Fruit fly (Drosophila melanogaster) whole organism, prepupa: Measurements from ENCODE around the gene Snr1.
A peak's percentile ranks its signal among the peaks of the same experiment; 100 is the strongest.

Experiments used
- CG11294 ChIP-seq: fragments of 200-800 bp; sonication (Bioruptor generic); IDR thresholded peaks from 2 replicates; pipeline ENCODE4 v1.3.6; 2022; ENCODE audit warnings: missing biosample characterization, missing genetic modification characterization
- CG11902 ChIP-seq: fragments of 200-800 bp; sonication (Bioruptor generic); optimal IDR thresholded peaks from 3 replicates; lab custom pipeline; 2016; ENCODE audit warnings: missing biosample characterization, missing genetic modification characterization
- CG15336 ChIP-seq: fragments of 200-800 bp; sonication (Bioruptor generic); IDR thresholded peaks from 2 replicates; pipeline ENCODE4 v1.3.6; 2022; ENCODE audit warnings: missing biosample characterization, missing genetic modification characterization
- CG32006 ChIP-seq: fragments of 200-800 bp; sonication (Bioruptor generic); optimal IDR thresholded peaks from 3 replicates; lab custom pipeline; 2017; ENCODE audit warnings: missing biosample characterization, mild to moderate bottlenecking, missing genetic modification characterization
- CG34406 ChIP-seq: fragments of 200-800 bp; sonication (Bioruptor generic); optimal IDR thresholded peaks from 3 replicates; lab custom pipeline; 2016; ENCODE audit warnings: missing biosample characterization, missing genetic modification characterization
- CG3919 ChIP-seq: fragments of 200-800 bp; sonication (Bioruptor generic); optimal IDR thresholded peaks from 3 replicates; lab custom pipeline; 2016; ENCODE audit warnings: missing biosample characterization, missing genetic modification characterization
- CG4318 ChIP-seq: fragments of 200-800 bp; sonication (Bioruptor generic); optimal IDR thresholded peaks from 3 replicates; lab custom pipeline; 2017; ENCODE audit warnings: missing biosample characterization, mild to moderate bottlenecking, missing genetic modification characterization
- CG6276 ChIP-seq: fragments of 200-800 bp; sonication (Bioruptor generic); optimal IDR thresholded peaks from 2 replicates; lab custom pipeline; 2017; ENCODE audit warnings: missing biosample characterization, mild to moderate bottlenecking, missing genetic modification characterization
- CG6808 ChIP-seq: fragments of 200-800 bp; sonication (Bioruptor generic); optimal IDR thresholded peaks from 3 replicates; lab custom pipeline; 2017; ENCODE audit warnings: missing biosample characterization, missing genetic modification characterization, mild to moderate bottlenecking, moderate library complexity, missing genetic modification reagents
- CG7368 ChIP-seq: fragments of 200-800 bp; sonication (Bioruptor generic); optimal IDR thresholded peaks from 3 replicates; lab custom pipeline; 2016; ENCODE audit warnings: missing biosample characterization, missing genetic modification characterization
- CG9139 ChIP-seq: fragments of 200-800 bp; sonication (Bioruptor generic); optimal IDR thresholded peaks from 3 replicates; lab custom pipeline; 2017; ENCODE audit warnings: missing biosample characterization, mild to moderate bottlenecking, missing genetic modification characterization
- Eip75B ChIP-seq: fragments of 200-800 bp; sonication (Bioruptor generic); optimal IDR thresholded peaks from 3 replicates; lab custom pipeline; 2016; ENCODE audit warnings: missing biosample characterization, missing genetic modification characterization
- Eip78C ChIP-seq: fragments of 200-800 bp; sonication (Bioruptor generic); peaks from one replicate; lab custom pipeline; 2016; ENCODE audit warnings: missing biosample characterization, missing genetic modification characterization
- Eip93F ChIP-seq: fragments of 200-800 bp; sonication (Bioruptor generic); optimal IDR thresholded peaks from 2 replicates; lab custom pipeline; 2016; ENCODE audit warnings: missing biosample characterization, mild to moderate bottlenecking, missing genetic modification characterization
- Gug ChIP-seq: fragments of 200-800 bp; sonication (Bioruptor generic); IDR thresholded peaks from 2 replicates; pipeline ENCODE4 v1.3.6; 2022; ENCODE audit warnings: missing biosample characterization, missing genetic modification characterization
- Hr38 ChIP-seq: sonication (Bioruptor generic); optimal IDR thresholded peaks from 2 replicates; lab custom pipeline; 2016; ENCODE audit warnings: missing biosample characterization, missing genetic modification characterization
- Hr39 ChIP-seq: fragments of 200-800 bp; sonication (Bioruptor generic); optimal IDR thresholded peaks from 2 replicates; lab custom pipeline; 2016; ENCODE audit warnings: missing biosample characterization, missing genetic modification characterization
- Hr4 ChIP-seq: fragments of 200-800 bp; sonication (Bioruptor generic); optimal IDR thresholded peaks from 3 replicates; lab custom pipeline; 2016; ENCODE audit warnings: missing biosample characterization, missing genetic modification characterization
- Lpt ChIP-seq: fragments of 200-800 bp; sonication (Bioruptor generic); optimal IDR thresholded peaks from 3 replicates; lab custom pipeline; 2016; ENCODE audit warnings: missing biosample characterization, missing genetic modification characterization
- Met ChIP-seq: fragments of 200-800 bp; sonication (Bioruptor generic); optimal IDR thresholded peaks from 3 replicates; lab custom pipeline; 2016; ENCODE audit warnings: missing biosample characterization, missing genetic modification characterization
- Sox102F ChIP-seq: fragments of 200-800 bp; sonication (Bioruptor generic); optimal IDR thresholded peaks from 2 replicates; lab custom pipeline; 2016; ENCODE audit warnings: missing biosample characterization, mild to moderate bottlenecking, missing genetic modification characterization
- Sox14 ChIP-seq: fragments of 200-800 bp; sonication (Bioruptor generic); optimal IDR thresholded peaks from 3 replicates; lab custom pipeline; 2016; ENCODE audit warnings: missing biosample characterization, missing genetic modification characterization
- Sox15 ChIP-seq: fragments of 200-800 bp; sonication (Bioruptor generic); optimal IDR thresholded peaks from 3 replicates; lab custom pipeline; 2016; ENCODE audit warnings: missing biosample characterization, missing genetic modification characterization
- acj6 ChIP-seq: fragments of 200-800 bp; sonication (Bioruptor generic); optimal IDR thresholded peaks from 3 replicates; lab custom pipeline; 2016; ENCODE audit warnings: missing biosample characterization, missing genetic modification characterization
- cyc ChIP-seq: fragments of 200-800 bp; sonication (Bioruptor generic); optimal IDR thresholded peaks from 3 replicates; lab custom pipeline; 2016; ENCODE audit warnings: missing biosample characterization, missing genetic modification characterization
- dac ChIP-seq: fragments of 200-800 bp; sonication (Bioruptor generic); optimal IDR thresholded peaks from 2 replicates; lab custom pipeline; 2017; ENCODE audit warnings: missing biosample characterization, mild to moderate bottlenecking, missing genetic modification characterization
- dsx ChIP-seq: fragments of 200-800 bp; optimal IDR thresholded peaks from 3 replicates; lab custom pipeline; 2019; ENCODE audit warnings: missing biosample characterization, mild to moderate bottlenecking, missing genetic modification characterization, moderate library complexity; ENCODE audit not compliant: poor library complexity, severe bottlenecking
- eg ChIP-seq: fragments of 200-800 bp; sonication (Bioruptor generic); IDR thresholded peaks from 3 replicates; pipeline ENCODE4 v1.3.6; 2022; ENCODE audit warnings: missing biosample characterization, missing genetic modification characterization
- esn ChIP-seq: fragments of 200-800 bp; sonication (Bioruptor generic); optimal IDR thresholded peaks from 2 replicates; lab custom pipeline; 2016; ENCODE audit warnings: missing biosample characterization, mild to moderate bottlenecking, missing genetic modification characterization, moderate library complexity
- fd59A ChIP-seq: fragments of 200-800 bp; sonication (Bioruptor generic); optimal IDR thresholded peaks from 2 replicates; lab custom pipeline; 2017; ENCODE audit warnings: missing biosample characterization, mild to moderate bottlenecking, missing genetic modification characterization, missing genetic modification reagents
- fkh ChIP-seq: fragments of 200-800 bp; sonication (Bioruptor generic); optimal IDR thresholded peaks from 3 replicates; lab custom pipeline; 2017; ENCODE audit warnings: missing biosample characterization, mild to moderate bottlenecking, missing genetic modification characterization, moderate library complexity
- net ChIP-seq: fragments of 200-800 bp; sonication (Bioruptor generic); optimal IDR thresholded peaks from 3 replicates; lab custom pipeline; 2016; ENCODE audit warnings: missing biosample characterization, missing genetic modification characterization
- pdm3 ChIP-seq: fragments of 200-800 bp; sonication (Bioruptor generic); optimal IDR thresholded peaks from 3 replicates; lab custom pipeline; 2016; ENCODE audit warnings: missing biosample characterization, missing genetic modification characterization
- salr ChIP-seq, 2 experiments: fragments of 200-800 bp; sonication (Bioruptor generic); optimal IDR thresholded peaks; 3 replicates each; lab custom pipeline; 2016 to 2018; ENCODE audit warnings: missing biosample characterization in 2 of 2, missing genetic modification characterization in 2 of 2, mild to moderate bottlenecking in 1 of 2
- spab ChIP-seq: fragments of 200-800 bp; sonication (Bioruptor generic); optimal IDR thresholded peaks from 2 replicates; lab custom pipeline; 2017; ENCODE audit warnings: missing biosample characterization, mild to moderate bottlenecking, missing genetic modification characterization, missing genetic modification reagents
- ss ChIP-seq, 2 experiments: fragments of 200-800 bp; sonication (Bioruptor generic); optimal IDR thresholded peaks; 2 replicates in 1 of 2; 3 replicates in 1 of 2; lab custom pipeline; 2017 to 2018; ENCODE audit warnings: mild to moderate bottlenecking in 2 of 2, missing biosample characterization in 2 of 2, missing genetic modification characterization in 2 of 2, moderate library complexity in 1 of 2
- vri ChIP-seq: fragments of 200-800 bp; sonication (Bioruptor generic); optimal IDR thresholded peaks from 3 replicates; lab custom pipeline; 2016; ENCODE audit warnings: missing biosample characterization, mild to moderate bottlenecking, missing genetic modification characterization

Snr1 gene

DNA sequence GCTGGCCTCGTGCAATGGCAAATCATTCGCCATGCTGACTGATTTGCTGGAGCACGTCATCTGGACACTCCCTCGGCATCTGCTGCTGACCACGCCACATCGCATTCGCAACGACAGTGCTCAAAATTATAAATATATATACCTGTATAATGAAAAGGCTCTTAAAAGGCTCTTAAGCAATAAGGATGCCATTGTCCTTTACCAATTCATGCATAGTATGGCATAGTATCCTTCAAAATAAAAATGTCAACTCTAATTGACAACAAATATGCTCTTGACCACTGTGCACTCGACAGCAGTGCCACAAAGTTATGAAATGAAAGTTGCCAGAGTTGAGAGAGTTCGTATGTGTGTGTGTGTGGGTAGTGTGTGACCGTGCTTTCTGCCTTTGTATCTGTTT, 48.6 kb upstream of the Snr1 start (continued):
- TF ChIP-seq Sox102F (GFP tag; lab: Kevin White, UChicago) (peak; percentile 20), Hr4 (GFP tag; lab: Kevin White, UChicago) (peak; percentile 62), cyc (GFP tag; lab: Kevin White, UChicago) (no peak), CG4318 (GFP tag; lab: Kevin White, UChicago) (peak; percentile 26), Eip75B (GFP tag; lab: Kevin White, UChicago) (no peak), Sox15 (GFP tag; lab: Kevin White, UChicago) (no peak), salr (GFP tag; optimal IDR thresholded peaks at IDR 0.05; lab: Kevin White, UChicago) (no peak), vri (no peak), esn (GFP tag; lab: Kevin White, UChicago) (no peak), acj6 (GFP tag; lab: Kevin White, UChicago) (peak; percentile 29), CG34406 (GFP tag; lab: Kevin White, UChicago) (peak; percentile 8), CG15336 (GFP tag; lab: Robert Waterston, UW) (peak; percentile 48), CG3919 (GFP tag; lab: Kevin White, UChicago) (peak; percentile 35), Met (GFP tag; lab: Kevin White, UChicago) (peak; percentile 10)
- TF ChIP-seq, all 60 proteins: peak for 18

DNA sequence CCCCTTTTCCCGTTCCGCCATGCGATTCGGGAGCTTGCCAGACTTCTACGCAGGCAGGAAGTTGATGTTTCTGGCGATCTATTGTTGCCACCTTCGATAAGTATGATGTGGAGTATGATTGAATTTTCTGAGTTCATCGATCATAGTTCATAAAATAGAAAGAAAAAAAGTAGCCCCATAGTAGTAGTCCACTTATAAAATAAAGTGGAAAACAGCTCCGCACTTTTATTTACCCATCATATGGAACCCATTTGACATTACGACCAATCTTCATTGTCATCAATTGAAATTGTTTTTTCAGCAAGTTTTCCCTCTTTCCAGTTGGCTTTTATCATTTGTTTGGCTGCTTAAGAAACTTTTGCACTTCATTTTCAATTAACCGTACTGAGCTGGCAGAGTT, 43.6 kb upstream of the Snr1 start, which contains the start of gene CG12147:
Gene CG12147 (minus strand): TSS at position 101 of the 400 bp plus-strand sequence.
- TF ChIP-seq dac (GFP tag; lab: Kevin White, UChicago) (no peak), fd59A (GFP tag; lab: Kevin White, UChicago) (no peak), Hr38 (GFP tag; lab: Kevin White, UChicago) (no peak), eg (GFP tag; lab: Robert Waterston, UW) (no peak), Eip93F (GFP tag; lab: Kevin White, UChicago) (no peak), spab (no peak)

DNA sequence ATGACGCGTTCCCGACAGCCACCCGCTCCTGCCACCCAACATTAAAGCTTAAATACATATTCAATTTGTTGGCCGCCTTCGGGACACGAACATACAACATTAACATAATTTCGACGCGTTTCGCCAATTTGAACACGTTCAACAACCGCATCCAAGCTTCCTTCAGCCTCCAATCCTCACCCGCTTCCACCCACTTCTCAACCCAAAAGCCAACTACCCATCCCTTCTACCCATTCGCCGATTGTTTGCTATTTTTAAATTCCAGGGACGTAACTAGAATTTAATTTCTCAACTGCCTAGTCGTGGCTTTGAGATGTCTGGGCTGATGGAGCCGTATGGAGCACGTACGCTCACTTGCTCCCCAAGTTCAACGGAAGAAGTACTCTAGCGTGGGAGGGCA, 40.9 kb upstream of the Snr1 start:
- TF ChIP-seq CG6276, result no peak
- TF ChIP-seq spab, result no peak
- no peak for TF ChIP-seq CG11294 (GFP tag; lab: Robert Waterston, UW)
- TF ChIP-seq CG32006 (GFP tag; lab: Kevin White, UChicago), result no peak
- no peak for TF ChIP-seq Hr39
- no peak for TF ChIP-seq dsx (GFP tag; lab: Kevin White, UChicago)
- no peak for TF ChIP-seq fkh (GFP tag; lab: Kevin White, UChicago)
- no peak for TF ChIP-seq CG15336 (GFP tag; lab: Robert Waterston, UW)
- TF ChIP-seq CG11902, result no peak
- no peak for TF ChIP-seq Sox14 (GFP tag; lab: Kevin White, UChicago)

DNA sequence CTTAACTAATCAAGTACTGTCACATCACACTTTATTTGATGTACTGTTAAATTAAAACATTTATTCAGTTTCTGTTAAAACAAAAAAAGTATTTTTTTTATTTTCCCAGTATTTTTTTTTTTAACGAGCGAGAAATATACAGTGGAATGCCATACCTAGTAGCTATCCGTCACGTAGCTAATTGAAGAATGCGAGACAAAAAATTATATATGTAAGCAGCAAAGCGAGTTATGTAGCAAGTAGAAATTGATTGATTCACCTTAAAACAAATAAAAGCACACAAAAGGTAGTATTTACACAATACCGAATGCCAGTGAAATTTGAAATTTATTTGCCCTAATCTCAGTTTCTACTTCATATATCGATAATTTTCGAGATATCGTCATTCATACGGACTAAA, 32.0 kb upstream of the Snr1 start:
- TF ChIP-seq fkh (GFP tag; lab: Kevin White, UChicago) (peak; percentile 65), Sox14 (GFP tag; lab: Kevin White, UChicago) (peak; percentile 24), CG9139 (GFP tag; lab: Kevin White, UChicago) (no peak)

DNA sequence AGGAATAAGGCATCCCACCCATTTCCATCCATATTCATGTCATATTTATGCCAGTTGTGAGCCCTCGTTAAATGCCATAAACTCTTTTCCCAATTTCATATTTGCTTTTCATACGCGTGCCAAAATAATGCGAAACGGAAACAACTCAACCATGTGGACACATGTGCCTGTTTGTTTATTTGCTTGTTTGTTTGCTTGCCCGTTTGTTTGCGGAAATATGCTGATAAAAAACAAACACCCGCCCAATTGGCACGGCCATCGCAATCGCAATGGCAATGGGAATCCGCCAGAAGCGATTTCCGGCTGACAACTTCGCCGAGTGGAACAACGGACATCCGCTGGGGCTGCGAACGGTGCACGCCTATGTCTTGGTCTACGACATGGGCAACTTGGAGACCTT, 16.4 kb upstream of the Snr1 start:
- TF ChIP-seq acj6 (GFP tag; lab: Kevin White, UChicago), result no peak
- TF ChIP-seq Lpt (GFP tag; lab: Kevin White, UChicago), result no peak
- TF ChIP-seq Gug, result no peak
- TF ChIP-seq CG9139 (GFP tag; lab: Kevin White, UChicago), result no peak
- TF ChIP-seq CG7368 (GFP tag; lab: Kevin White, UChicago), result no peak
- peak; percentile 50 for TF ChIP-seq Eip78C (GFP tag; lab: Kevin White, UChicago)
- TF ChIP-seq CG34406 (GFP tag; lab: Kevin White, UChicago), result no peak
- peak; percentile 13 for TF ChIP-seq vri
- TF ChIP-seq Hr38 (GFP tag; lab: Kevin White, UChicago), result no peak
- TF ChIP-seq cyc (GFP tag; lab: Kevin White, UChicago), result no peak
- no peak for TF ChIP-seq pdm3
- no peak for TF ChIP-seq CG6808 (GFP tag; lab: Kevin White, UChicago)
- no peak for TF ChIP-seq ss (GFP tag; optimal IDR thresholded peaks at IDR 0.05; lab: Kevin White, UChicago)
- TF ChIP-seq net (GFP tag; lab: Kevin White, UChicago), result no peak
- no peak for TF ChIP-seq CG6276
- no peak for TF ChIP-seq CG11294 (GFP tag; lab: Robert Waterston, UW)
